Worm (Caenorhabditis elegans) whole organism, late embryonic: ENCODE results near the gene gcy-27.

Source experiments
- Y22D7AL.16 ChIP-seq: sonication (generic microtip); optimal IDR thresholded peaks from 2 replicates; lab custom pipeline; 2016; ENCODE audit warnings: missing genetic modification characterization, missing compliant biosample characterization
- dve-1 ChIP-seq: sonication (generic microtip); optimal IDR thresholded peaks from 2 replicates; lab custom pipeline; 2017; ENCODE audit warnings: antibody characterized with exemption, mild to moderate bottlenecking, missing genetic modification characterization, missing compliant biosample characterization
- elt-2 ChIP-seq: sonication (generic microtip); optimal IDR thresholded peaks from 2 replicates; lab custom pipeline; 2016; ENCODE audit warnings: missing genetic modification reagents, missing genetic modification characterization, missing compliant biosample characterization
- gmeb-2 ChIP-seq: sonication (generic microtip); optimal IDR thresholded peaks from 2 replicates; lab custom pipeline; 2016; ENCODE audit warnings: missing genetic modification characterization, inconsistent platforms, missing compliant biosample characterization
- nhr-232 ChIP-seq: sonication (generic microtip); optimal IDR thresholded peaks from 2 replicates; lab custom pipeline; 2016; ENCODE audit warnings: missing genetic modification characterization, missing compliant biosample characterization
- pqm-1 ChIP-seq: sonication (generic microtip); optimal IDR thresholded peaks from 2 replicates; lab custom pipeline; 2016; ENCODE audit warnings: missing genetic modification characterization, missing compliant biosample characterization
- ref-2 ChIP-seq: sonication (generic microtip); optimal IDR thresholded peaks from 2 replicates; lab custom pipeline; 2016; ENCODE audit warnings: missing genetic modification characterization, missing compliant biosample characterization
- unc-42 ChIP-seq: sonication (generic microtip); optimal IDR thresholded peaks from 2 replicates; lab custom pipeline; 2016; ENCODE audit warnings: missing genotype, missing genetic modification characterization, missing compliant biosample characterization

ce11 chrIV:17436552-17436951 lies at the start of gene gcy-27:
- TF ChIP-seq elt-2 (tag; lab: Kevin White, UChicago) (no peak), ref-2 (tag; lab: Kevin White, UChicago) (no peak), dve-1 (tag; lab: Kevin White, UChicago) (no peak), unc-42 (tag; lab: Kevin White, UChicago) (no peak), nhr-232 (tag; lab: Kevin White, UChicago) (no peak), pqm-1 (tag; lab: Kevin White, UChicago) (no peak), Y22D7AL.16 (tag; lab: Kevin White, UChicago) (no peak), gmeb-2 (tag; lab: Kevin White, UChicago) (no peak)
